Fruit fly (Drosophila melanogaster): Measurements from ENCODE around the gene MFS3.
A peak's percentile ranks its signal among the peaks of the same experiment; 100 is the strongest.

Gene MFS3

DNA sequence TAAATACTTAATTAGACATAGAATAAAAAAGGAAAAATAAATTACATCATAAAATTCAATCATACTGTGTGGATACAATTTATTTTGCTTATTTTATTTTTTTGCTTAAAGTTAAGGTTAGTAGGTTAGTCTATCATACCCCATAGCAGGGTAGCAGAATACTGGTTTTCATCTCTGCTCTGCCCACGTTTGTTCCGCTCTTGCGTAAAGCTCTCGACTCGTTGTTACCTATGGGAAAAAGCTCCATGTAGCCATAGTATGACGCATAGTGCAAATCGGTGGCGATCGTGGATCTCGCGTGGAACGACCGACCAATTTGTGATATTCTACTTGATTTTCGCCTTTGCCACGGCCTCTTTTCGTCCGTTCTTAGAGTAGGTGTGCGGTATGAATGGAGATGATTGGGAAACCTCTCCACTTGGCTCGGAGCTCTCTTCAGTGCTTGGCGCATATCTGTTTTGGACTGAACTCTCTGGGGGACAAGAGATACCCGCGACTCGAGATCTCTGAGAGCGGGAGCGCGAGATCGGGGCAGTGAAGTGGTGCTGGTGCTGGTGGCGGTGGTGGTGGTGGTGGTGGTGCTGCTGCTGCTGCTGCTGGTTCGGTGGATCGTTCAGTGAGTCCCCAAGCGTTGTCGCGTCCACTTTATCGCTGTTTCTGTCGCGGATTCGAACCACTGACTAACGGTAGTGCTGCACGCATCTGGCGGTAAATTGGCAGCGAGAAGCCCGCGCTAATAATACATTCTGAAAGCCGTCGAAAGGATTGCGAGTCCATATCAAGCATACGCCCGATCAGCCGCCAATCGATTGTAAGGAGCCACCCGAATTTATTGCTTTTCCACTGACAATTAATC, 42.9 kb downstream of the MFS3 start, which contains the start of gene CG5001 (continued):
- TF ChIP-seq ro (GFP tag; IDR thresholded peaks at IDR 0.05) (peak; percentile 52), ranshi (GFP tag; IDR thresholded peaks at IDR 0.05) (peak; percentile 85), CG30431 (GFP tag; optimal IDR thresholded peaks at IDR 0.05) (peak; percentile 39), sug (tag; optimal IDR thresholded peaks at IDR 0.05) (peak; percentile 85), Hmx (GFP tag; optimal IDR thresholded peaks at IDR 0.05) (peak; percentile 26), MESR4 (GFP tag; optimal IDR thresholded peaks at IDR 0.05) (no peak), E2f1 (GFP tag; IDR thresholded peaks at IDR 0.05) (peak; percentile 88), tin (GFP tag; optimal IDR thresholded peaks at IDR 0.05) (peak; percentile 79), gcm (GFP tag; optimal IDR thresholded peaks at IDR 0.05) (peak; percentile 88), en (GFP tag; optimal IDR thresholded peaks at IDR 0.05) (peak; percentile 58), lbe (GFP tag; optimal IDR thresholded peaks at IDR 0.05) (no peak), CG2889 (GFP tag; IDR thresholded peaks at IDR 0.05) (peak; percentile 28; the same call in 1 of the 3 replicates), CG33557 (GFP tag; optimal IDR thresholded peaks at IDR 0.05) (peak; percentile 16), Nf-YA (GFP tag; IDR thresholded peaks at IDR 0.05) (peak; percentile 76), CG12942 (GFP tag; optimal IDR thresholded peaks at IDR 0.05) (peak; percentile 73), Awh (GFP tag; IDR thresholded peaks at IDR 0.05) (peak; percentile 94), CG6272 (GFP tag; IDR thresholded peaks at IDR 0.05) (peak; percentile 65), CG8924 (tag; optimal IDR thresholded peaks at IDR 0.05) (peak; percentile 87), CG11398 (GFP tag; optimal IDR thresholded peaks at IDR 0.05) (no peak), CG3995 (GFP tag; optimal IDR thresholded peaks at IDR 0.05) (peak; percentile 30), CG6254 (GFP tag; optimal IDR thresholded peaks at IDR 0.05) (peak; percentile 66), Usf (GFP tag; optimal IDR thresholded peaks at IDR 0.05) (peak; percentile 30), Meics (GFP tag; optimal IDR thresholded peaks at IDR 0.05) (peak; percentile 84), CG3726 (GFP tag; IDR thresholded peaks at IDR 0.05) (peak; percentile 64; the same call in 2 of the 3 replicates), usp (GFP tag; optimal IDR thresholded peaks at IDR 0.05) (no peak), ems (GFP tag; optimal IDR thresholded peaks at IDR 0.05) (peak; percentile 75), CG43689 (GFP tag; IDR thresholded peaks at IDR 0.05) (peak; percentile 47; the same call in 1 of the 2 replicates), CG9876 (GFP tag; optimal IDR thresholded peaks at IDR 0.05) (peak; percentile 19), Rx (GFP tag; IDR thresholded peaks at IDR 0.05) (no peak), CG7556 (GFP tag; optimal IDR thresholded peaks at IDR 0.05) (peak; percentile 82), jumu (GFP tag; optimal IDR thresholded peaks at IDR 0.05) (peak; percentile 58), CG9215 (GFP tag; IDR thresholded peaks at IDR 0.05) (peak; percentile 76), pnt (GFP tag; optimal IDR thresholded peaks at IDR 0.05) (peak; percentile 50), repo (GFP tag; optimal IDR thresholded peaks at IDR 0.05) (no peak), inv (GFP tag; IDR thresholded peaks at IDR 0.05; ENCODE audit: partially characterized antibody) (peak; percentile 24; the same call in 1 of the 2 replicates), gro (GFP tag; optimal IDR thresholded peaks at IDR 0.05) (peak; percentile 67), odd (GFP tag; optimal IDR thresholded peaks at IDR 0.05) (no peak), vnd (GFP tag; IDR thresholded peaks at IDR 0.05; ENCODE audit: partially characterized antibody) (no peak), Dp (GFP tag; optimal IDR thresholded peaks at IDR 0.05) (no peak), amos (GFP tag; IDR thresholded peaks at IDR 0.05; ENCODE audit: partially characterized antibody) (peak; percentile 40; the same call in 1 of the 2 replicates), CG18011 (GFP tag; optimal IDR thresholded peaks at IDR 0.05) (peak; percentile 57), NC2α (GFP tag; optimal IDR thresholded peaks at IDR 0.05) (no peak), CG6854 (GFP tag; optimal IDR thresholded peaks at IDR 0.05) (peak; percentile 61), Poxn (GFP tag; IDR thresholded peaks at IDR 0.05) (no peak), CG16863 (GFP tag; optimal IDR thresholded peaks at IDR 0.05) (peak; percentile 60), CG30020 (tag; optimal IDR thresholded peaks at IDR 0.05) (no peak), eve (GFP tag; optimal IDR thresholded peaks at IDR 0.05) (no peak), CG16779 (GFP tag; IDR thresholded peaks at IDR 0.05) (peak; percentile 59; the same call in 1 of the 2 replicates), corto (GFP tag; optimal IDR thresholded peaks at IDR 0.05) (no peak)
